Fruit fly (Drosophila melanogaster): ENCODE results near the gene CG14075.

Gene CG14075

dm6 chr3L:18994505-18994969 is 9.8 kb downstream of the CG14075 start:
- TF ChIP-seq tj (GFP tag; optimal IDR thresholded peaks at IDR 0.05) (no peak), CG5204 (GFP tag; optimal IDR thresholded peaks at IDR 0.05) (no peak), kay (GFP tag; ENCODE audit: borderline replicate concordance) (no peak), cic (GFP tag; optimal IDR thresholded peaks at IDR 0.05) (peak; percentile 75), Mnt (GFP tag; optimal IDR thresholded peaks at IDR 0.05) (peak; percentile 80), CG7101 (tag; optimal IDR thresholded peaks at IDR 0.05) (no peak), CG33017 (tag; optimal IDR thresholded peaks at IDR 0.05) (peak; percentile 20)

- TF ChIP-seq CG14711 (tag; optimal IDR thresholded peaks at IDR 0.05) (no peak), Clk (GFP tag; optimal IDR thresholded peaks at IDR 0.05) (no peak), Mnt (GFP tag; optimal IDR thresholded peaks at IDR 0.05) (peak; percentile 53), CG11617 (GFP tag; optimal IDR thresholded peaks at IDR 0.05) (no peak), pad (GFP tag; optimal IDR thresholded peaks at IDR 0.05) (no peak), CG7045 (GFP tag; optimal IDR thresholded peaks at IDR 0.05) (no peak), toe (GFP tag; optimal IDR thresholded peaks at IDR 0.05) (no peak), Crg-1 (GFP tag; optimal IDR thresholded peaks at IDR 0.05) (no peak), CG33017 (tag; optimal IDR thresholded peaks at IDR 0.05) (no peak), ovo (GFP tag; optimal IDR thresholded peaks at IDR 0.05) (peak; percentile 9), CG12768 (GFP tag; optimal IDR thresholded peaks at IDR 0.05) (no peak), bab1 (GFP tag; optimal IDR thresholded peaks at IDR 0.05) (no peak), cic (GFP tag; optimal IDR thresholded peaks at IDR 0.05) (peak; percentile 35), CG5204 (GFP tag; optimal IDR thresholded peaks at IDR 0.05) (no peak), CG7101 (tag; optimal IDR thresholded peaks at IDR 0.05) (no peak), Hr96 (GFP tag; optimal IDR thresholded peaks at IDR 0.05) (no peak), CG1620 (GFP tag; optimal IDR thresholded peaks at IDR 0.05) (no peak), kay (GFP tag; ENCODE audit: borderline replicate concordance) (no peak), tj (GFP tag; optimal IDR thresholded peaks at IDR 0.05) (peak; percentile 19), cnc (optimal IDR thresholded peaks at IDR 0.05) (no peak)
These were observed 10.9 kb downstream of the CG14075 start for dm6 chr3L:18995667-18996029.

- TF ChIP-seq tj (GFP tag; optimal IDR thresholded peaks at IDR 0.05), result peak; percentile 11
- no peak for TF ChIP-seq pad (GFP tag; optimal IDR thresholded peaks at IDR 0.05)
- peak; percentile 86 for TF ChIP-seq Mnt (GFP tag; optimal IDR thresholded peaks at IDR 0.05)
- peak; percentile 78 for TF ChIP-seq cic (GFP tag; optimal IDR thresholded peaks at IDR 0.05)
- peak; percentile 55 for TF ChIP-seq toe (GFP tag; optimal IDR thresholded peaks at IDR 0.05)
- peak; percentile 54 for TF ChIP-seq CG7045 (GFP tag; optimal IDR thresholded peaks at IDR 0.05)
- peak; percentile 63 for TF ChIP-seq CG7101 (tag; optimal IDR thresholded peaks at IDR 0.05)
- peak; percentile 13 for TF ChIP-seq Crg-1 (GFP tag; optimal IDR thresholded peaks at IDR 0.05)
- no peak for TF ChIP-seq bab1 (GFP tag; optimal IDR thresholded peaks at IDR 0.05)
- TF ChIP-seq CG12768 (GFP tag; optimal IDR thresholded peaks at IDR 0.05), result no peak
- TF ChIP-seq CG11617 (GFP tag; optimal IDR thresholded peaks at IDR 0.05), result peak; percentile 44
- peak; percentile 17 for TF ChIP-seq Hr96 (GFP tag; optimal IDR thresholded peaks at IDR 0.05)
- TF ChIP-seq CG14711 (tag; optimal IDR thresholded peaks at IDR 0.05), result peak; percentile 34
- TF ChIP-seq ovo (GFP tag; optimal IDR thresholded peaks at IDR 0.05), result peak; percentile 40
- TF ChIP-seq CG1620 (GFP tag; optimal IDR thresholded peaks at IDR 0.05), result no peak
- TF ChIP-seq CG5204 (GFP tag; optimal IDR thresholded peaks at IDR 0.05), result peak; percentile 57
- TF ChIP-seq CG33017 (tag; optimal IDR thresholded peaks at IDR 0.05), result peak; percentile 9
- peak; percentile 19 for TF ChIP-seq Clk (GFP tag; optimal IDR thresholded peaks at IDR 0.05)
- TF ChIP-seq kay (GFP tag; ENCODE audit: borderline replicate concordance), result peak; percentile 35
These were observed 11.4 kb downstream of the CG14075 start for dm6 chr3L:18996030-18996773.

dm6 chr3L:18996774-18997589 is 12.2 kb downstream of the CG14075 start:
- no peak for TF ChIP-seq cnc (optimal IDR thresholded peaks at IDR 0.05)
- peak; percentile 23 for TF ChIP-seq CG11617 (GFP tag; optimal IDR thresholded peaks at IDR 0.05)
- TF ChIP-seq toe (GFP tag; optimal IDR thresholded peaks at IDR 0.05), result peak; percentile 27
- peak; percentile 13 for TF ChIP-seq CG5204 (GFP tag; optimal IDR thresholded peaks at IDR 0.05)
- no peak for TF ChIP-seq Mnt (GFP tag; optimal IDR thresholded peaks at IDR 0.05)
- TF ChIP-seq CG7101 (tag; optimal IDR thresholded peaks at IDR 0.05), result peak; percentile 20
- peak; percentile 52 for TF ChIP-seq CG7045 (GFP tag; optimal IDR thresholded peaks at IDR 0.05)
- TF ChIP-seq CG12768 (GFP tag; optimal IDR thresholded peaks at IDR 0.05), result peak; percentile 37
- TF ChIP-seq pad (GFP tag; optimal IDR thresholded peaks at IDR 0.05), result peak; percentile 34
- no peak for TF ChIP-seq Clk (GFP tag; optimal IDR thresholded peaks at IDR 0.05)
- TF ChIP-seq ovo (GFP tag; optimal IDR thresholded peaks at IDR 0.05), result no peak
- peak; percentile 61 for TF ChIP-seq CG14711 (tag; optimal IDR thresholded peaks at IDR 0.05)
- TF ChIP-seq CG33017 (tag; optimal IDR thresholded peaks at IDR 0.05), result no peak
- TF ChIP-seq Crg-1 (GFP tag; optimal IDR thresholded peaks at IDR 0.05), result no peak
- TF ChIP-seq kay (GFP tag; ENCODE audit: borderline replicate concordance), result peak; percentile 94
- TF ChIP-seq cic (GFP tag; optimal IDR thresholded peaks at IDR 0.05), result peak; percentile 69
- peak; percentile 43 for TF ChIP-seq Hr96 (GFP tag; optimal IDR thresholded peaks at IDR 0.05)
- TF ChIP-seq bab1 (GFP tag; optimal IDR thresholded peaks at IDR 0.05), result peak; percentile 88
- TF ChIP-seq CG1620 (GFP tag; optimal IDR thresholded peaks at IDR 0.05), result no peak
- TF ChIP-seq tj (GFP tag; optimal IDR thresholded peaks at IDR 0.05), result peak; percentile 81

dm6 chr3L:18997590-18998283 is 13.0 kb downstream of the CG14075 start, which contains the start of gene CG18135:
Gene CG18135, minus strand, starts transcription at chr3L:18998283.
- TF ChIP-seq Mnt (GFP tag; optimal IDR thresholded peaks at IDR 0.05) (no peak), kay (GFP tag; ENCODE audit: borderline replicate concordance) (peak; percentile 93), pad (GFP tag; optimal IDR thresholded peaks at IDR 0.05) (no peak)

All from whole organism, adult.